Worm (Caenorhabditis elegans) whole organism, young adult: ENCODE results near the gene abu-12.

ENCODE experiments used
- lin-35 ChIP-seq, 3 experiments: fragments of 150-350 bp in 2 of 3; sonication (generic microtip) in 1 of 3; optimal IDR thresholded peaks; 2 replicates each; lab custom pipeline; 2014 to 2018; ENCODE audit warnings: missing biosample characterization in 3 of 3, missing genetic modification characterization in 3 of 3, missing genetic modification reagents in 3 of 3
- nhr-80 ChIP-seq: sonication (generic microtip); optimal IDR thresholded peaks from 2 replicates; lab custom pipeline; 2016; ENCODE audit warnings: missing genetic modification characterization, missing compliant biosample characterization
- sea-2 ChIP-seq: fragments of 200-800 bp; sonication (Bioruptor generic); IDR thresholded peaks from 2 replicates; pipeline ENCODE4 v1.3.6; 2022; ENCODE audit warnings: missing genetic modification characterization, missing compliant biosample characterization

DNA sequence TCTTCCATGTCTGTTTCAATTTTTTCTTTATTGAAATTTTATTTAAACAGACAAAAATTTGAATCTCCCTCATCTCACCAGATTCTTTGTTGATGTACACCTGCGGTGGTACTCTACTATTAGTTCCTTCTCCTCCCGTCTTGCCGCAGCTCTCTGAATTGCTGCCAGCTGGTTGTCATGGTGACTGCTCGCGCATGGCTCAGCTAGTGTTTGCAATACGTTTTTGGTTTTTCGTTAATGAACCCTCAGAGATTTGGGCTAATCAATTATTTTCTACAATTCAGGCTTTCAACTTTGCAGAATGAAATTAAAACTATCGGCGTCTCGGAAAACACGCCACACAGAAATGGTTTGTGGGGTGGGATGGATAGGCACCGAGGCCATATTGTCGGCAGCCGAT lies 23.7 kb upstream of the abu-12 start, which contains the start of gene che-2:
- TF ChIP-seq sea-2 (GFP tag; lab: Robert Waterston, UW) (no peak), lin-35 (GFP tag; optimal IDR thresholded peaks at IDR 0.05; lab: Kevin White, UChicago) (no peak), nhr-80 (tag; lab: Kevin White, UChicago) (no peak)
